Worm (Caenorhabditis elegans): ENCODE results near the gene K01A6.4.

DNA sequence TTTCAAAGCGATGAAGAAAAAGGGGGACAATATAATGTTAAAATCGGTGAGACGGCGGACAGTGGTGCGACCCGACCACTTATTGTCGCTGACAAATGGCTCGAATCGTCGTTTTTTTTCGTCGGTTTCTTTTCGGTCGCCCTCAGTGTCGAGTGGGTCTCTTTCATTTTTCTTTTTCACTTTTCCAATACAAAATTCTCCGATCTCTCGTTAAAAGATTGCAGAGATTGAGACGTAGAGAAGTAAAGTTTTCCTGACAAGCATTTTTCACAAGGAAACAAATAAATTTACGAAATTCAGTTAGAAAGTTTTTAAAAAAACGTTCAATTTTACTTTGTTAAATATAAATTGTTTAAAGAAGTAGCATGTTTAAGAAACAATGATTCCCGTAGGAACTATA is 48.6 kb downstream of the K01A6.4 start:
- TF ChIP-seq ceh-31 (tag; optimal IDR thresholded peaks at IDR 0.05) (no peak), elt-2 (tag; optimal IDR thresholded peaks at IDR 0.05) (no peak), pros-1 (tag; optimal IDR thresholded peaks at IDR 0.05) (no peak), pag-3 (tag; optimal IDR thresholded peaks at IDR 0.05; ENCODE audit: borderline replicate concordance) (no peak), pha-4 (tag; optimal IDR thresholded peaks at IDR 0.05) (no peak)

All from whole organism, late embryonic.